Fruit fly (Drosophila melanogaster) whole organism, embryonic: ENCODE measurements around the gene CG3630.

ENCODE experiments used
- Bteb2 ChIP-seq: fragments of 200-800 bp; sonication (Bioruptor generic); optimal IDR thresholded peaks from 2 replicates; lab custom pipeline; 2016; ENCODE audit warnings: missing biosample characterization, missing genetic modification characterization
- CG10321 ChIP-seq: fragments of 200-800 bp; sonication (Bioruptor generic); IDR thresholded peaks from 2 replicates; pipeline ENCODE4 v1.3.6; 2022; ENCODE audit warnings: missing biosample characterization, missing genetic modification characterization
- CG10979 ChIP-seq: fragments of 200-800 bp; sonication (Bioruptor generic); optimal IDR thresholded peaks from 2 replicates; lab custom pipeline; 2018; ENCODE audit warnings: missing biosample characterization, mild to moderate bottlenecking, missing genetic modification characterization, moderate library complexity
- CG12071 ChIP-seq: fragments of 200-800 bp; sonication (Bioruptor generic); optimal IDR thresholded peaks from 3 replicates; lab custom pipeline; 2018; ENCODE audit warnings: missing biosample characterization, mild to moderate bottlenecking, missing genetic modification characterization
- CG12236 ChIP-seq: fragments of 200-800 bp; sonication (Bioruptor generic); optimal IDR thresholded peaks from 2 replicates; lab custom pipeline; 2016; ENCODE audit warnings: missing biosample characterization, missing genetic modification characterization
- CG13123 ChIP-seq: fragments of 200-800 bp; sonication (Bioruptor generic); optimal IDR thresholded peaks from 2 replicates; lab custom pipeline; 2016; ENCODE audit warnings: missing biosample characterization, missing genetic modification characterization
- CG13624 ChIP-seq: fragments of 200-800 bp; sonication (Bioruptor generic); optimal IDR thresholded peaks from 2 replicates; lab custom pipeline; 2016; ENCODE audit warnings: missing biosample characterization, missing genetic modification characterization
- CG13775 ChIP-seq: fragments of 200-800 bp; sonication (Bioruptor generic); optimal IDR thresholded peaks from 3 replicates; lab custom pipeline; 2017; ENCODE audit warnings: missing biosample characterization, mild to moderate bottlenecking, missing genetic modification characterization
- CG1602 ChIP-seq: fragments of 200-800 bp; sonication (Bioruptor generic); optimal IDR thresholded peaks from 3 replicates; lab custom pipeline; 2016; ENCODE audit warnings: missing biosample characterization, missing genetic modification characterization
- CG17361 ChIP-seq: fragments of 200-800 bp; sonication (Bioruptor generic); IDR thresholded peaks from 3 replicates; pipeline ENCODE4 v1.3.6; 2022; ENCODE audit warnings: missing biosample characterization, missing genetic modification characterization
- CG17385 ChIP-seq: fragments of 200-800 bp; sonication (Bioruptor generic); optimal IDR thresholded peaks from 3 replicates; lab custom pipeline; 2018; ENCODE audit warnings: missing biosample characterization, mild to moderate bottlenecking, missing genetic modification characterization
- CG2120 ChIP-seq: fragments of 200-800 bp; sonication (Bioruptor generic); optimal IDR thresholded peaks from 3 replicates; lab custom pipeline; 2016; ENCODE audit warnings: missing biosample characterization, missing genetic modification characterization
- CG2889 ChIP-seq: fragments of 200-800 bp; sonication (Bioruptor generic); IDR thresholded peaks from 3 replicates; pipeline ENCODE4 v1.3.6; 2022; ENCODE audit warnings: missing biosample characterization, missing genetic modification characterization
- CG31365 ChIP-seq: fragments of 200-800 bp; sonication (Bioruptor generic); optimal IDR thresholded peaks from 2 replicates; lab custom pipeline; 2018; ENCODE audit warnings: missing biosample characterization, mild to moderate bottlenecking, missing genetic modification characterization
- CG3726 ChIP-seq: fragments of 200-800 bp; sonication (Bioruptor generic); IDR thresholded peaks from 3 replicates; pipeline ENCODE4, ENCODE4 v1.3.6; 2022; ENCODE audit warnings: missing biosample characterization, missing genetic modification characterization
- CG3995 ChIP-seq: fragments of 200-800 bp; sonication (Bioruptor generic); optimal IDR thresholded peaks from 3 replicates; lab custom pipeline; 2016; ENCODE audit warnings: missing biosample characterization, missing genetic modification characterization
- CG42726 ChIP-seq: fragments of 200-800 bp; sonication (Bioruptor generic); IDR thresholded peaks from 2 replicates; pipeline ENCODE4 v1.3.6; 2022; ENCODE audit warnings: missing biosample characterization, missing genetic modification characterization; ENCODE audit not compliant: partially characterized antibody
- CG4328 ChIP-seq: fragments of 200-800 bp; sonication (Bioruptor generic); optimal IDR thresholded peaks from 3 replicates; lab custom pipeline; 2017; ENCODE audit warnings: missing biosample characterization, missing genetic modification reagents, missing genetic modification characterization
- CG5953 ChIP-seq: fragments of 200-800 bp; sonication (Bioruptor generic); IDR thresholded peaks from 2 replicates; pipeline ENCODE4 v1.3.6; 2022; ENCODE audit warnings: missing biosample characterization, missing genetic modification characterization
- CG6654 ChIP-seq: fragments of 200-800 bp; sonication (Bioruptor generic); optimal IDR thresholded peaks from 2 replicates; lab custom pipeline; 2017; ENCODE audit warnings: missing biosample characterization, mild to moderate bottlenecking, missing genetic modification characterization
- CG8924 ChIP-seq: fragments of 200-800 bp; optimal IDR thresholded peaks from 3 replicates; lab custom pipeline; 2019; ENCODE audit warnings: missing biosample characterization, mild to moderate bottlenecking, missing genetic modification characterization, moderate library complexity
- Dbx ChIP-seq: fragments of 200-800 bp; sonication (Bioruptor generic); IDR thresholded peaks from 3 replicates; pipeline ENCODE4 v1.3.6; 2022; ENCODE audit warnings: missing biosample characterization, missing genetic modification characterization
- E2f2 ChIP-seq: fragments of 200-800 bp; sonication (Bioruptor generic); IDR thresholded peaks from 2 replicates; pipeline ENCODE4 v1.3.6; 2022; ENCODE audit warnings: missing biosample characterization, missing genetic modification characterization
- HLHmδ ChIP-seq: fragments of 200-800 bp; sonication (Bioruptor generic); optimal IDR thresholded peaks from 2 replicates; lab custom pipeline; 2018; ENCODE audit warnings: missing biosample characterization, mild to moderate bottlenecking, missing genetic modification characterization, moderate library complexity
- HmgD ChIP-seq: fragments of 200-800 bp; sonication (Bioruptor generic); optimal IDR thresholded peaks from 3 replicates; lab custom pipeline; 2016; ENCODE audit warnings: missing biosample characterization, missing genetic modification characterization
- NC2β ChIP-seq: fragments of 200-800 bp; sonication (Bioruptor generic); optimal IDR thresholded peaks from 2 replicates; lab custom pipeline; 2016; ENCODE audit warnings: missing biosample characterization, missing genetic modification characterization
- Ravus ChIP-seq: fragments of 200-800 bp; sonication (Bioruptor generic); IDR thresholded peaks from 2 replicates; pipeline ENCODE4 v1.3.6; 2022; ENCODE audit warnings: missing biosample characterization, missing genetic modification characterization
- Side ChIP-seq: fragments of 200-800 bp; sonication (Bioruptor generic); optimal IDR thresholded peaks from 2 replicates; lab custom pipeline; 2016; ENCODE audit warnings: missing biosample characterization, missing genetic modification characterization
- Ssrp ChIP-seq: fragments of 200-800 bp; sonication (Bioruptor generic); optimal IDR thresholded peaks from 2 replicates; lab custom pipeline; 2018; ENCODE audit warnings: missing biosample characterization, mild to moderate bottlenecking, missing genetic modification characterization, moderate library complexity
- TFAM ChIP-seq: fragments of 200-800 bp; sonication (Bioruptor generic); optimal IDR thresholded peaks from 2 replicates; lab custom pipeline; 2017; ENCODE audit warnings: missing biosample characterization, missing genetic modification characterization, inconsistent platforms
- Usf ChIP-seq: fragments of 200-800 bp; sonication (Bioruptor generic); optimal IDR thresholded peaks from 2 replicates; lab custom pipeline; 2017; ENCODE audit warnings: missing genotype, missing biosample characterization, missing genetic modification characterization
- ab ChIP-seq: fragments of 200-800 bp; sonication (Bioruptor generic); optimal IDR thresholded peaks from 2 replicates; lab custom pipeline; 2016; ENCODE audit warnings: missing biosample characterization, missing genetic modification characterization
- abd-A ChIP-seq: fragments of 200-800 bp; sonication (Bioruptor generic); optimal IDR thresholded peaks from 3 replicates; lab custom pipeline; 2019; ENCODE audit warnings: missing biosample characterization, mild to moderate bottlenecking, missing genetic modification characterization, moderate library complexity
- bigmax ChIP-seq: fragments of 200-800 bp; sonication (Bioruptor generic); optimal IDR thresholded peaks from 2 replicates; lab custom pipeline; 2018; ENCODE audit warnings: missing biosample characterization, mild to moderate bottlenecking, missing genetic modification characterization
- fru ChIP-seq: fragments of >200 bp; optimal IDR thresholded peaks from 2 replicates; lab custom pipeline; 2017
- gce ChIP-seq: fragments of 200-800 bp; sonication (Bioruptor generic); IDR thresholded peaks from 3 replicates; pipeline ENCODE4 v1.3.6; 2022; ENCODE audit warnings: missing biosample characterization, missing genetic modification characterization
- gsb-n ChIP-seq: fragments of 200-800 bp; sonication (Bioruptor generic); optimal IDR thresholded peaks from 3 replicates; lab custom pipeline; 2018; ENCODE audit warnings: missing biosample characterization, mild to moderate bottlenecking, missing genetic modification characterization
- jumu ChIP-seq: fragments of 200-800 bp; sonication (Bioruptor generic); optimal IDR thresholded peaks from 3 replicates; lab custom pipeline; 2016; ENCODE audit warnings: missing biosample characterization, missing genetic modification characterization
- kay ChIP-seq: fragments of 200-800 bp; sonication (Bioruptor generic); optimal IDR thresholded peaks from 2 replicates; lab custom pipeline; 2016; ENCODE audit warnings: missing biosample characterization, missing genetic modification characterization
- knrl ChIP-seq: fragments of 200-800 bp; sonication (Bioruptor generic); IDR thresholded peaks from 3 replicates; pipeline ENCODE4 v1.3.6; 2022; ENCODE audit warnings: missing biosample characterization, missing genetic modification characterization; ENCODE audit not compliant: partially characterized antibody
- lbe ChIP-seq: fragments of 200-800 bp; sonication (Bioruptor generic); optimal IDR thresholded peaks from 2 replicates; lab custom pipeline; 2016; ENCODE audit warnings: missing biosample characterization, mild to moderate bottlenecking, missing genetic modification characterization
- lmd ChIP-seq: fragments of 200-800 bp; sonication (Bioruptor generic); IDR thresholded peaks from 2 replicates; pipeline ENCODE4 v1.3.6; 2022; ENCODE audit warnings: missing biosample characterization, missing genetic modification characterization
- org-1 ChIP-seq: fragments of 200-800 bp; sonication (Bioruptor generic); optimal IDR thresholded peaks from 2 replicates; lab custom pipeline; 2017; ENCODE audit warnings: missing biosample characterization, missing genetic modification characterization
- otp ChIP-seq: fragments of 200-800 bp; sonication (Bioruptor generic); IDR thresholded peaks from 3 replicates; pipeline ENCODE4, ENCODE4 v1.3.6; 2022; ENCODE audit warnings: missing biosample characterization, missing genetic modification characterization
- pros ChIP-seq: fragments of 200-800 bp; sonication (Bioruptor generic); optimal IDR thresholded peaks from 3 replicates; lab custom pipeline; 2019; ENCODE audit warnings: missing biosample characterization, mild to moderate bottlenecking, missing genetic modification characterization, moderate library complexity
- ro ChIP-seq: fragments of 200-800 bp; sonication (Bioruptor generic); IDR thresholded peaks from 2 replicates; pipeline ENCODE4 v1.3.6; 2022; ENCODE audit warnings: missing biosample characterization, missing genetic modification characterization
- sob ChIP-seq: fragments of 200-800 bp; sonication (Bioruptor generic); IDR thresholded peaks from 2 replicates; pipeline ENCODE4 v1.3.6; 2022; ENCODE audit warnings: missing biosample characterization, missing genetic modification characterization
- stc ChIP-seq: fragments of 200-800 bp; sonication (Bioruptor generic); IDR thresholded peaks from 2 replicates; pipeline ENCODE4 v1.3.6; 2022; ENCODE audit warnings: missing biosample characterization, missing genetic modification characterization
- tll ChIP-seq, 2 experiments: fragments of 200-800 bp in 1 of 2; fragments of >200 bp in 1 of 2; sonication (Bioruptor generic) in 1 of 2; optimal IDR thresholded peaks; 2 replicates each; lab custom pipeline; 2017 to 2019; ENCODE audit warnings: missing biosample characterization in 2 of 2, missing genetic modification characterization in 2 of 2, mild to moderate bottlenecking in 1 of 2, moderate library complexity in 1 of 2
- tx ChIP-seq: fragments of 200-800 bp; sonication (Bioruptor generic); optimal IDR thresholded peaks from 2 replicates; lab custom pipeline; 2016; ENCODE audit warnings: missing biosample characterization, missing genetic modification characterization

CG3630 gene

DNA sequence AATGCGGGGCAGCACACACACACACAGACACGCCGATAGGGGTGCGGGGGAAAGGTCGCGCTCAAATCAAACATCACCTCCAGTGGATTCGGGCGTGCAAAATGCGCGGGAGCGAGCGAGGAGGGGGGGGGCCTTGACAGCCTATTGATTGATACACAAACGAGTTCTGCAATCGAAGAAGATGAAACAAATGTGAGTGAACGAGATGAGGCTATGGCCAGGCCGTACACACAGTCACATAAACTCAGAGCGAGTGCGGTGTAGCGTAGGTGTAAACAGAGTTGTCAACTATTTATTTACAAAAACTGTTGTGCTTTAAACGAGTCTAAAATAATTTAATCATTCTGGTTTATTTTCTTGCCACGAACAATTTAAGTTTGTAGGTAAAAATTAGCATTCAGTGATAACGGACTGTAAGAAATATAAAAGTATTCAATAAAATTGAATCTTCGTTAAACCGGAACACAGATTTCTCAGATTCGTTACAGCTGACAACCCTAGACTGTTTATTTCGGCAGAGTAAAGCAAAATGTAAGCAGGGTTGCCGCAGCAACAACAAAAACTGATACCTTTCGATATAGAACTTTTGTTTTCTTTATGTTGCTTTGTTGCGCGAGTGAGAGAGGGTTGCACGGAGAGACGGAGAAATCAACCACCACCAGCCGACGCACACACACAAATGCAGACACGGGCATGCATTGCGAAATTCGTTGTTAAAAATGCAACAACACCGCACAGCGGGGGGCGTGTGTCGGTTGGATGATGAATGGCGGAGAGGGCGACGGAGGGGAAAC, 26.8 kb upstream of the CG3630 start (continued):
- peak; percentile 70 for TF ChIP-seq CG31365 (tag; lab: Kevin White, UChicago)
- peak; percentile 33 for TF ChIP-seq Ravus
- peak; percentile 68 for TF ChIP-seq CG6654 (GFP tag; lab: Kevin White, UChicago)
- peak; percentile 90 for TF ChIP-seq CG10979 (tag; lab: Kevin White, UChicago)
- no peak for TF ChIP-seq HmgD
- peak; percentile 94 for TF ChIP-seq pros (GFP tag; lab: Kevin White, UChicago)
- TF ChIP-seq Usf (GFP tag; lab: Kevin White, UChicago), result peak; percentile 74
- no peak for TF ChIP-seq CG42726 (GFP tag; lab: Robert Waterston, UW)
- TF ChIP-seq CG2889 (GFP tag; lab: Robert Waterston, UW), result peak; percentile 74; the same call in 1 of the 3 replicates
- TF ChIP-seq CG13624, result peak; percentile 86
- TF ChIP-seq CG3726, result peak; percentile 61; the same call in 1 of the 3 replicates
- peak; percentile 79 for TF ChIP-seq stc (GFP tag; lab: Robert Waterston, UW)
- peak; percentile 64 for TF ChIP-seq NC2β (GFP tag; lab: Kevin White, UChicago)
- peak; percentile 77 for TF ChIP-seq abd-A (tag; lab: Kevin White, UChicago)
- TF ChIP-seq CG17361 (GFP tag; lab: Robert Waterston, UW), result peak; percentile 93
- TF ChIP-seq CG17385 (GFP tag; lab: Kevin White, UChicago), result peak; percentile 89
- TF ChIP-seq ro (GFP tag; lab: Robert Waterston, UW), result peak; percentile 48; the same call in 1 of the 2 replicates
- TF ChIP-seq lbe (GFP tag; lab: Kevin White, UChicago), result peak; percentile 75
- TF ChIP-seq ab, result peak; percentile 14
- TF ChIP-seq CG1602 (GFP tag; lab: Kevin White, UChicago), result peak; percentile 84
- peak; percentile 37 for TF ChIP-seq HLHmδ (GFP tag; lab: Kevin White, UChicago)
- peak; percentile 67 for TF ChIP-seq E2f2 (GFP tag; lab: Robert Waterston, UW)
- TF ChIP-seq sob (GFP tag; lab: Robert Waterston, UW), result peak; percentile 88
- peak; percentile 73 for TF ChIP-seq Dbx (GFP tag; lab: Robert Waterston, UW)
- peak; percentile 60 for TF ChIP-seq CG3995
- peak; percentile 37 for TF ChIP-seq jumu
- peak in 1 of 2 experiments; percentile 3 for TF ChIP-seq tll (GFP tag; optimal IDR thresholded peaks at IDR 0.05; lab: Kevin White, UChicago)
- peak; percentile 54 for TF ChIP-seq CG10321 (GFP tag; lab: Robert Waterston, UW)
- TF ChIP-seq lmd (GFP tag; lab: Robert Waterston, UW), result peak; percentile 86
- peak; percentile 75 for TF ChIP-seq kay (GFP tag; lab: Kevin White, UChicago)
- peak; percentile 76 for TF ChIP-seq gce
- no peak for TF ChIP-seq fru (lab: Kevin White, UChicago)
- TF ChIP-seq Side (GFP tag; lab: Kevin White, UChicago), result peak; percentile 80
- peak; percentile 76 for TF ChIP-seq CG13775 (GFP tag; lab: Kevin White, UChicago)
- peak; percentile 80 for TF ChIP-seq Bteb2 (GFP tag; lab: Kevin White, UChicago)
- TF ChIP-seq CG13123, result peak; percentile 71
- TF ChIP-seq tx (GFP tag; lab: Kevin White, UChicago), result peak; percentile 64
- TF ChIP-seq knrl (GFP tag; lab: Robert Waterston, UW), result no peak; the same call in 2 of the 3 replicates
- TF ChIP-seq CG2120 (GFP tag; lab: Kevin White, UChicago), result peak; percentile 89
- peak; percentile 80 for TF ChIP-seq CG12236
- peak; percentile 88 for TF ChIP-seq Ssrp (tag; lab: Kevin White, UChicago)
- TF ChIP-seq CG12071 (GFP tag; lab: Kevin White, UChicago), result peak; percentile 84
- TF ChIP-seq bigmax (GFP tag; lab: Kevin White, UChicago), result no peak
- peak; percentile 57; the same call in 1 of the 3 replicates for TF ChIP-seq otp
- TF ChIP-seq TFAM (GFP tag; lab: Kevin White, UChicago), result no peak
- peak; percentile 60 for TF ChIP-seq CG5953
- TF ChIP-seq org-1, result peak; percentile 85
- TF ChIP-seq CG4328 (GFP tag; lab: Kevin White, UChicago), result peak; percentile 91
- peak; percentile 88 for TF ChIP-seq gsb-n (tag; lab: Kevin White, UChicago)
- peak; percentile 94 for TF ChIP-seq CG8924 (tag; lab: Kevin White, UChicago)
